Worm (Caenorhabditis elegans) whole organism, midembryonic: ENCODE results near the gene C28D4.10.
A peak's percentile ranks its signal among the peaks of the same experiment; 100 is the strongest.

Experiments used
- T22C8.4 ChIP-seq: fragments of 200-800 bp; sonication (Bioruptor generic); IDR thresholded peaks from 2 replicates; pipeline ENCODE4 v1.3.6; 2022; ENCODE audit warnings: missing genetic modification characterization, missing compliant biosample characterization
- cog-1 ChIP-seq: sonication (generic microtip); optimal IDR thresholded peaks from 2 replicates; lab custom pipeline; 2016; ENCODE audit warnings: missing genetic modification characterization, missing compliant biosample characterization
- flt-1 ChIP-seq: fragments of 200-800 bp; sonication (Bioruptor generic); IDR thresholded peaks from 2 replicates; pipeline ENCODE4 v1.3.6; 2022; ENCODE audit warnings: missing genetic modification characterization, missing compliant biosample characterization
- klf-2 ChIP-seq: fragments of 200-800 bp; sonication (Bioruptor generic); conservative IDR thresholded peaks from 2 replicates; pipeline ENCODE4 v1.3.6; 2022; ENCODE audit warnings: missing genetic modification reagents, missing genetic modification characterization, missing compliant biosample characterization
- med-1 ChIP-seq: sonication (generic microtip); optimal IDR thresholded peaks from 2 replicates; lab custom pipeline; 2017; ENCODE audit warnings: missing genetic modification characterization, mild to moderate bottlenecking, missing compliant biosample characterization, antibody characterized with exemption, missing genetic modification reagents; ENCODE audit not compliant: insufficient read depth
- ref-1 ChIP-seq: fragments of 200-800 bp; sonication (Bioruptor generic); conservative IDR thresholded peaks from 2 replicates; pipeline ENCODE4 v1.3.6; 2022; ENCODE audit warnings: missing genetic modification reagents, missing genetic modification characterization, missing compliant biosample characterization
- tab-1 ChIP-seq: fragments of 200-800 bp; sonication (Bioruptor generic); IDR thresholded peaks from 2 replicates; pipeline ENCODE4 v1.3.6; 2022; ENCODE audit warnings: missing genetic modification characterization, missing compliant biosample characterization
- ztf-23 ChIP-seq: fragments of 200-800 bp; sonication (Bioruptor generic); IDR thresholded peaks from 2 replicates; pipeline ENCODE4 v1.3.6; 2022; ENCODE audit warnings: missing genetic modification reagents, missing genetic modification characterization, missing compliant biosample characterization
- ztf-29 ChIP-seq: fragments of 200-800 bp; sonication (Bioruptor generic); IDR thresholded peaks from 2 replicates; pipeline ENCODE4 v1.3.6; 2022; ENCODE audit warnings: missing genetic modification reagents, missing genetic modification characterization, missing compliant biosample characterization

Gene C28D4.10

ce11 chrIV:9712782-9713181, 25.5 kb upstream of the C28D4.10 start, which contains the start of gene K01H12.4:
K01H12.4 (plus strand) TSS chrIV:9713082.
- TF ChIP-seq med-1 (no peak), ref-1 (GFP tag; lab: Robert Waterston, UW) (no peak)

DNA sequence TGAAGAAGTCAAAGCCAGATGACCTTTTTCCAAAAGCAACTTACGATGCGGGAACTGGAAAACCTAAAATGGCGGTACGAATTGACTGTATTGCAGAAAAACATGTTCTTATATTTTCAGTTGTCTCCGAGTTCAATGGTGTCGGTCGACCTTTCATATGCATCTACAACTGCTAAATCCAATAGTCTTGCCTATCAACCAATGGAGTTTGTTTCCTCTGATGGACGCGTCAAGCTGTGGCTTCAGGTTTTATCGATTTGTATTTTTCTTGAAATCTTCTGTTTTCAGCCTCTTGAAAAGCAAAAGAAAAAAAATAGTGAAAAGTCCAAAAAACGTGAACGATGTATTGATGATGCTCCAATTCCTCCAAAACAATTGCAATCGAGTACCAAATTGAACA, 24.0 kb upstream of the C28D4.10 start:
- no peak for TF ChIP-seq klf-2
- no peak for TF ChIP-seq ztf-23 (GFP tag; lab: Robert Waterston, UW)
- TF ChIP-seq T22C8.4 (GFP tag; lab: Robert Waterston, UW): no peak
- no peak for TF ChIP-seq med-1
- no peak for TF ChIP-seq ztf-29 (GFP tag; lab: Robert Waterston, UW)
- no peak for TF ChIP-seq cog-1 (tag; lab: Kevin White, UChicago)
- no peak for TF ChIP-seq tab-1
- no peak for TF ChIP-seq ref-1 (GFP tag; lab: Robert Waterston, UW)
- TF ChIP-seq flt-1 (GFP tag; lab: Robert Waterston, UW): no peak

- no peak for TF ChIP-seq klf-2
- TF ChIP-seq T22C8.4 (GFP tag; lab: Robert Waterston, UW): no peak
- TF ChIP-seq ztf-29 (GFP tag; lab: Robert Waterston, UW): no peak
- no peak for TF ChIP-seq cog-1 (tag; lab: Kevin White, UChicago)
- TF ChIP-seq tab-1: no peak
- no peak for TF ChIP-seq ref-1 (GFP tag; lab: Robert Waterston, UW)
- TF ChIP-seq med-1: no peak
- no peak for TF ChIP-seq ztf-23 (GFP tag; lab: Robert Waterston, UW)
- TF ChIP-seq flt-1 (GFP tag; lab: Robert Waterston, UW): no peak
Measured at ce11 chrIV:9716490-9716889, 21.8 kb upstream of the C28D4.10 start.

DNA sequence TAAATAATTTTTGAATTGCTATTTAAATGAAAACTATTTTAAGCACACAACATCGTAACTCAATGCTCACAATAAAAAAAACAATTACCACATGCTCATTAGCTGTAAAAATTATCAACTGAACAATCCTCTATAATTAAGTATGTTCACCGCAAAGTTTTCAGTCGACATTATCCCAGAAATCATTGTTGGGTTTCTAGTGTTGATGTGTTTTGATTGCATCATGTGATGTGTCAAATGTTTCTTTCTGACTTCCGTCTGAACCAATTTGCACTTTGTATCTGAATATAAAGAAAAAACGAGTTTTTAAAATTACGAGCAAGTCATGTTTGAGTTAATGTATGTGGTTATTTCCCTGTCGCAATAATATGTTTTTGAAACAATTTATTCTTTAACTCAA, 20.4 kb upstream of the C28D4.10 start:
- TF ChIP-seq cog-1 (tag; lab: Kevin White, UChicago): no peak
- no peak for TF ChIP-seq med-1
- no peak for TF ChIP-seq T22C8.4 (GFP tag; lab: Robert Waterston, UW)
- no peak for TF ChIP-seq flt-1 (GFP tag; lab: Robert Waterston, UW)
- TF ChIP-seq klf-2: no peak
- no peak for TF ChIP-seq ztf-29 (GFP tag; lab: Robert Waterston, UW)
- no peak for TF ChIP-seq ztf-23 (GFP tag; lab: Robert Waterston, UW)
- no peak for TF ChIP-seq ref-1 (GFP tag; lab: Robert Waterston, UW)
- TF ChIP-seq tab-1: no peak

DNA sequence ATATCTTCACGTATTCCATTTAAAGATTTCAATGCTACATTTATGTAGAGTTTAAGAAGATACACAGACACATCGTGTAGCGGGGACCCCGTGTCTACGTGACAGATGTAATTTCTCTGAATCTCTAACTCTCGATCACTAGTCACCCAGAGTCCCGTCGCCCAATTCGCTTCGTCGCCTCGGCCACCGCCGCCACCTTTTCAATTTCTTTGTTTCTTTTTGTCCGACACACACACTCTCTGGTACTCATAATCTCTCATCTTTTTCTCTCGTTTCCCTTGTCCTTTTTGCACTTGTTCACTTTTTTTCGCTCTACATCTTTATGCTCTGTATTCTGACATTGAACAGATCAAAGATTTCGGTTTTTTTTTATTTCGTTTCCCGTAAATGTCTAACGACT, 19.9 kb upstream of the C28D4.10 start:
- TF ChIP-seq cog-1 (tag; lab: Kevin White, UChicago) (peak; percentile 9), T22C8.4 (GFP tag; lab: Robert Waterston, UW) (no peak)

DNA sequence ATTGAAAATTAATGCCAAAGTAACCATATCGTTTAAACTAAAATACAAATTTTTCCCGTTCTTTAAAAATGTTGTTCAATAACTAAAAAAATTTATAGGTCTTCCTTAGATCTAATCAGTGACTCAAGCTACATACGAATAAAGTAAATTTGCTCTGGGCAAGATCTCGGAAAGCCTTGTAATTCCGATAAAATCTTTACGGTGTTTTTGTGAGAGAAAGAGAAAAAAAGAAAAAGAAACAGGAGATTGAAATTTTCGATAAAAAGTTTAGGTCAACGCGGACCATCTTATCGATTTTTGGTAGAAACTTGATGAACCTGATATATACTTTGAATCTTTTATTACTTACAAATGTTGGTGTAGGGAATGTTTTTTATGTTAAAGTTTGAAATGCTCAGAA, 15.1 kb upstream of the C28D4.10 start:
- TF ChIP-seq klf-2 (no peak), ref-1 (GFP tag; lab: Robert Waterston, UW) (no peak), tab-1 (no peak)

DNA sequence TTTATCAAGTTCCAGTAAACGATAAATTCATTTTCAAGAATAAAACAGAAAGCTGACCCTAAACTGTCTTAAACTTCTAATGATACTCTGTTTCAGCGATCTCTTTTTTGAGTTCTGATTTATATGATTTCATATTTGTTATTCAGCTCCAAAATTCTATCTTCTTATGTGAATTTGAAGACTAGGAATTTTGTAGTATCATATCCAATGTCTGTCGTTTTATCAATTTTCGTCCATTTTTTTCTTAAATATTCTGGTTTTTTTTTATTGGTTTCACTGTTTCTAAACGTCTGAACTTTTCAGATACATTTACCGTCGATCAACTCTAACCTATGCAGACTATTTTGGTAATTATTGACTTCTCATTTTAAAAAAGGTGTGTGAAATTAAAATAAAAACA, 13.3 kb upstream of the C28D4.10 start, which contains the start of the genes nhr-138 and C28D4.18:
TSS of gene nhr-138 (plus strand) at position 304 of the 400 bp plus-strand sequence.
TSS of gene C28D4.18 (plus strand) at position 333 of the 400 bp plus-strand sequence.
- TF ChIP-seq flt-1 (GFP tag; lab: Robert Waterston, UW) (no peak), ref-1 (GFP tag; lab: Robert Waterston, UW) (no peak), T22C8.4 (GFP tag; lab: Robert Waterston, UW) (no peak), tab-1 (no peak), med-1 (no peak), ztf-29 (GFP tag; lab: Robert Waterston, UW) (no peak), cog-1 (tag; lab: Kevin White, UChicago) (no peak), klf-2 (no peak), ztf-23 (GFP tag; lab: Robert Waterston, UW) (no peak)

DNA sequence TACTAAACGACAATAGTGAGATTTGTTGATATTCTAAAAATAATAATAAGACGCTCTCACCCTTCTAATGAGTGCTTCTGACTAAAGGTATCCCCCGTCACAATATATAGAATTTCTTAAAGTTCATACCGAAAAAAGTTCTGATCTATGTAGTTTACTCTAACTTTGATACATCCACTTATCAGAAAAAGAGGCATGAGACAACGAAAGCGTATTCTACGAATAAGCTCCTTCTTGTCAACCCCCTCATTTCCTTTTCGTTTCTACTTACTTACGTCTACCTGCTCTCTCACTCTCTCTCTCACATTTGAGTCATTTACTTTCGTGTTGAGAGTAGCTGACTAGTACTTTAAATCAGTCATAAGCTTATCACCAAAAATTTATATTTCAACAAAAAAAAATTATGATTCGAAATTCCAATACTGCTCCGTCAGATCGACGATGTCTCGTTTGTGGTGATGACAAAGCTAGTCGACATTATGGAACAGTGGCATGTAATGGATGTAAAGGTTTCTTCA, 12.8 kb upstream of the C28D4.10 start:
- TF ChIP-seq ztf-29 (GFP tag; lab: Robert Waterston, UW) (no peak), med-1 (no peak), tab-1 (no peak), flt-1 (GFP tag; lab: Robert Waterston, UW) (no peak), cog-1 (tag; lab: Kevin White, UChicago) (no peak), klf-2 (no peak), ztf-23 (GFP tag; lab: Robert Waterston, UW) (no peak), ref-1 (GFP tag; lab: Robert Waterston, UW) (no peak), T22C8.4 (GFP tag; lab: Robert Waterston, UW) (no peak)

ce11 chrIV:9727217-9727616, 11.1 kb upstream of the C28D4.10 start:
- TF ChIP-seq T22C8.4 (GFP tag; lab: Robert Waterston, UW): no peak
- no peak for TF ChIP-seq klf-2
- no peak for TF ChIP-seq med-1
- no peak for TF ChIP-seq tab-1
- no peak for TF ChIP-seq ref-1 (GFP tag; lab: Robert Waterston, UW)
- no peak for TF ChIP-seq ztf-29 (GFP tag; lab: Robert Waterston, UW)
- TF ChIP-seq cog-1 (tag; lab: Kevin White, UChicago): no peak
- no peak for TF ChIP-seq ztf-23 (GFP tag; lab: Robert Waterston, UW)
- TF ChIP-seq flt-1 (GFP tag; lab: Robert Waterston, UW): no peak

ce11 chrIV:9728376-9728775, 9.9 kb upstream of the C28D4.10 start, which contains the start of gene nhr-100:
nhr-100 (plus strand) TSS chrIV:9728676.
- TF ChIP-seq ztf-29 (GFP tag; lab: Robert Waterston, UW) (no peak), ztf-23 (GFP tag; lab: Robert Waterston, UW) (no peak), flt-1 (GFP tag; lab: Robert Waterston, UW) (no peak), ref-1 (GFP tag; lab: Robert Waterston, UW) (no peak), klf-2 (no peak), T22C8.4 (GFP tag; lab: Robert Waterston, UW) (no peak), tab-1 (no peak)
